Worm (Caenorhabditis elegans) whole organism, L2 larva: ENCODE data around the gene cyp-35A4.

Source experiments
- lin-13 ChIP-seq: fragments of 150-350 bp; optimal IDR thresholded peaks from 2 replicates; lab custom pipeline; 2014; ENCODE audit warnings: missing biosample characterization, missing genetic modification reagents, missing genetic modification characterization
- lin-39 ChIP-seq: fragments of 150-350 bp; optimal IDR thresholded peaks from 2 replicates; lab custom pipeline; 2014; ENCODE audit warnings: missing biosample characterization, missing genetic modification reagents, missing genetic modification characterization
- peb-1 ChIP-seq: fragments of 150-350 bp; optimal IDR thresholded peaks from 2 replicates; lab custom pipeline; 2014; ENCODE audit warnings: missing biosample characterization, missing genetic modification characterization

- TF ChIP-seq lin-13, result no peak
- no peak for TF ChIP-seq lin-39 (tag; lab: Kevin White, UChicago)
- no peak for TF ChIP-seq peb-1
Measured at ce11 chrV:3995838-3996237, 35.6 kb upstream of the cyp-35A4 start, which contains the start of gene srx-62.
